Worm (Caenorhabditis elegans) whole organism, mixed stage, embryonic: ENCODE measurements around the gene K11D12.14.

Experiments used
- M03D4.4 ChIP-seq: sonication (generic microtip); optimal IDR thresholded peaks from 2 replicates; lab custom pipeline; 2017; ENCODE audit warnings: mild to moderate bottlenecking, missing genetic modification characterization, missing compliant biosample characterization
- bed-3 ChIP-seq: fragments of 200-800 bp; sonication (Bioruptor generic); optimal IDR thresholded peaks from 3 replicates; lab custom pipeline; 2018; ENCODE audit warnings: mild to moderate bottlenecking, missing genetic modification characterization, moderate library complexity, missing compliant biosample characterization
- blmp-1 ChIP-seq: fragments of 150-350 bp; optimal IDR thresholded peaks from 2 replicates; lab custom pipeline; 2014; ENCODE audit warnings: missing biosample characterization, missing genetic modification characterization
- ceh-43 ChIP-seq: fragments of 200-800 bp; sonication (Bioruptor generic); optimal IDR thresholded peaks from 2 replicates; lab custom pipeline; 2018; ENCODE audit warnings: mild to moderate bottlenecking, missing genetic modification characterization, moderate library complexity, missing compliant biosample characterization
- ceh-83 ChIP-seq: fragments of 200-800 bp; sonication (Bioruptor generic); optimal IDR thresholded peaks from 2 replicates; lab custom pipeline; 2018; ENCODE audit warnings: mild to moderate bottlenecking, missing genetic modification characterization, missing compliant biosample characterization
- ces-1 ChIP-seq: fragments of 150-350 bp; optimal IDR thresholded peaks from 2 replicates; lab custom pipeline; 2014; ENCODE audit warnings: missing biosample characterization, missing genetic modification reagents, missing genetic modification characterization
- cnd-1 ChIP-seq: fragments of 200-800 bp; sonication (Bioruptor generic); optimal IDR thresholded peaks from 2 replicates; lab custom pipeline; 2018; ENCODE audit warnings: mild to moderate bottlenecking, missing genetic modification characterization, missing compliant biosample characterization
- drap-1 ChIP-seq: fragments of 200-800 bp; sonication (Bioruptor generic); optimal IDR thresholded peaks from 3 replicates; lab custom pipeline; 2018; ENCODE audit warnings: mild to moderate bottlenecking, missing genetic modification characterization, missing compliant biosample characterization
- elt-3 ChIP-seq: fragments of 150-350 bp; optimal IDR thresholded peaks from 2 replicates; lab custom pipeline; 2014; ENCODE audit warnings: missing biosample characterization, missing genetic modification characterization
- flh-1 ChIP-seq: fragments of 200-800 bp; sonication (Bioruptor generic); optimal IDR thresholded peaks from 2 replicates; lab custom pipeline; 2018; ENCODE audit warnings: mild to moderate bottlenecking, missing genetic modification characterization, moderate library complexity, missing compliant biosample characterization
- ham-2 ChIP-seq: fragments of 200-800 bp; sonication (Bioruptor generic); optimal IDR thresholded peaks from 2 replicates; lab custom pipeline; 2018; ENCODE audit warnings: mild to moderate bottlenecking, missing genetic modification characterization, missing compliant biosample characterization
- hlh-1 ChIP-seq: fragments of 150-350 bp; optimal IDR thresholded peaks from 2 replicates; lab custom pipeline; 2014; ENCODE audit warnings: missing biosample characterization, missing genetic modification reagents, missing genetic modification characterization
- lsy-2 ChIP-seq: fragments of 150-350 bp; optimal IDR thresholded peaks from 2 replicates; lab custom pipeline; 2014; ENCODE audit warnings: missing biosample characterization, missing genetic modification characterization
- mab-5 ChIP-seq: fragments of 150-350 bp; optimal IDR thresholded peaks from 2 replicates; lab custom pipeline; 2014; ENCODE audit warnings: missing biosample characterization, missing genetic modification characterization
- mls-2 ChIP-seq: sonication (generic microtip); optimal IDR thresholded peaks from 2 replicates; lab custom pipeline; 2016; ENCODE audit warnings: mild to moderate bottlenecking, missing genetic modification characterization, moderate library complexity, missing compliant biosample characterization
- nhr-12 ChIP-seq: fragments of 150-350 bp; optimal IDR thresholded peaks from 2 replicates; lab custom pipeline; 2014; ENCODE audit warnings: missing biosample characterization, missing genetic modification characterization
- nhr-2 ChIP-seq: fragments of 150-350 bp; optimal IDR thresholded peaks from 2 replicates; lab custom pipeline; 2014; ENCODE audit warnings: missing biosample characterization, missing genetic modification characterization
- nhr-237 ChIP-seq: fragments of 150-350 bp; optimal IDR thresholded peaks from 2 replicates; lab custom pipeline; 2014; ENCODE audit warnings: missing biosample characterization, missing genetic modification characterization
- nhr-28 ChIP-seq: fragments of 150-350 bp; optimal IDR thresholded peaks from 2 replicates; lab custom pipeline; 2014; ENCODE audit warnings: missing biosample characterization, missing genetic modification characterization
- nhr-76 ChIP-seq: sonication (generic microtip); optimal IDR thresholded peaks from 2 replicates; lab custom pipeline; 2017; ENCODE audit warnings: missing biosample characterization, missing genetic modification characterization
- pha-4 ChIP-seq: fragments of 150-350 bp; optimal IDR thresholded peaks from 2 replicates; lab custom pipeline; 2018; ENCODE audit warnings: missing biosample characterization, missing genetic modification reagents, missing genetic modification characterization
- sem-2 ChIP-seq: fragments of 200-800 bp; sonication (Bioruptor generic); optimal IDR thresholded peaks from 2 replicates; lab custom pipeline; 2018; ENCODE audit warnings: mild to moderate bottlenecking, missing genetic modification characterization, missing compliant biosample characterization
- snpc-4 ChIP-seq: fragments of 150-350 bp; optimal IDR thresholded peaks from 2 replicates; lab custom pipeline; 2014; ENCODE audit warnings: missing biosample characterization, missing genetic modification characterization
- tbx-8 ChIP-seq: fragments of 200-800 bp; sonication (Bioruptor generic); optimal IDR thresholded peaks from 2 replicates; lab custom pipeline; 2018; ENCODE audit warnings: mild to moderate bottlenecking, missing genetic modification characterization, moderate library complexity, missing compliant biosample characterization
- unc-120 ChIP-seq: sonication (generic microtip); optimal IDR thresholded peaks from 2 replicates; lab custom pipeline; 2017; ENCODE audit warnings: missing genetic modification characterization, missing compliant biosample characterization; ENCODE audit not compliant: poor library complexity, severe bottlenecking
- unc-39 ChIP-seq: fragments of 150-350 bp; optimal IDR thresholded peaks from 2 replicates; lab custom pipeline; 2014; ENCODE audit warnings: missing biosample characterization, missing genetic modification characterization
- zip-8 ChIP-seq: fragments of 150-350 bp; optimal IDR thresholded peaks from 2 replicates; lab custom pipeline; 2014; ENCODE audit warnings: missing biosample characterization, missing genetic modification characterization
- ztf-11 ChIP-seq: fragments of 150-350 bp; optimal IDR thresholded peaks from 2 replicates; lab custom pipeline; 2014; ENCODE audit warnings: missing biosample characterization, missing genetic modification characterization

Gene K11D12.14

DNA sequence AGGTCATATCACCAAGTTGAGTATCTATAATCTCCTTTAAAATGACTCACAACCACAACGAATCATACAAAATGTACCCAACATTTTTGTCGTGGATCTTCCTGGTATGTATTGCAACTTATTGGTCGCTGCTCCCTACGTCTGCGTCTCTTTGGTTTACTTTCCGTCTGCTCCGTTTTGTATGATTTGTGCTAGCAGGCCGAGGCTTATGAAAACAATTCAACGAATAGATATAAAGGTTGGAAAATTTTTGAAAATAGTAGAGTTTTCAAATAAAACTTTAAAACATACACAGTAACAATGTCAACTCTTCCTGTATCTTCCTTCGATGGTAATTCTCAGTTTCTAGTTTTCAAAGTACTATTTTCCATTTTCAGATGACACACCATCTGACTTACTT, 48.0 kb upstream of the K11D12.14 start, which contains the start of gene srr-8:
TSS of gene srr-8 (plus strand) at position 301 of the 400 bp plus-strand sequence.
- no peak for TF ChIP-seq bed-3 (GFP tag; lab: Kevin White, UChicago)
- no peak for TF ChIP-seq elt-3 (tag; lab: Kevin White, UChicago)
- no peak for TF ChIP-seq flh-1 (GFP tag; lab: Kevin White, UChicago)
- TF ChIP-seq nhr-76 (tag; lab: Kevin White, UChicago), result no peak
- TF ChIP-seq nhr-2, result no peak
- no peak for TF ChIP-seq unc-39
- no peak for TF ChIP-seq nhr-12 (tag; lab: Kevin White, UChicago)
- TF ChIP-seq ztf-11 (tag; lab: Kevin White, UChicago), result no peak
- TF ChIP-seq drap-1, result no peak
- TF ChIP-seq nhr-28 (tag; lab: Kevin White, UChicago), result no peak
- TF ChIP-seq mab-5 (tag; lab: Kevin White, UChicago), result no peak
- TF ChIP-seq ceh-43, result no peak
- TF ChIP-seq ham-2 (GFP tag; lab: Kevin White, UChicago), result no peak

DNA sequence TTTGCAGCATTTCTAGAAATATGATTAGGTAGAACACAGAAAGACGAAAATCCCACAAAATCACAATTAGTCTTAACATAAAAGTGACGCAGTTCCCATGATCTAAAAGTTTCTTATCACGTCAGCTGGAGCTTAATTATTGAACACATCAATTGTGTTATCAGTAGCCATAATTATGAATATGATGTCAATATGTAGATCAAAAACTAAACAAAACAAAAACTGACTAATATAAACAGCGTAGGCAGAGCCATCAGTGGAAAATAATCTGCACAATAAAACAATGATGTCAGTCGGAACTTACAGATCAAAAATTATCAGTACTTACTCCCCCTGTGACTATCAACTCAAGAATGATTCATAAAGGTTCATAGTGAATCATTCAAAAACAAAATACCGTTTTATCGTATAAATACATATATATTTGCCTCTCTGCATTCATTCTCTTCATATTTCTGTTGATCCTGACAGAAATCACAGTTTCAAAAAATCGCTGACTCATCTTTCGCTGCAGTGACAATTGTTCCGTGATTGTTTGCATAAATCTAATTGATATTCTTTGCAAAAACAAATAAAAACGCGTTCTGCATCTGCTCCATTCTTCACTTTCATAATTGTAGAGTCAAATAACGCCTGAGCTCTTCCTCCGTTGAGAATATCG, 37.1 kb upstream of the K11D12.14 start, which contains the start of gene srr-6:
TSS of gene srr-6 (plus strand) at position 611 of the 661 bp plus-strand sequence.
- TF ChIP-seq ham-2 (GFP tag; lab: Kevin White, UChicago) (no peak), ztf-11 (tag; lab: Kevin White, UChicago) (no peak), hlh-1 (tag; lab: Kevin White, UChicago) (no peak), zip-8 (tag; lab: Kevin White, UChicago) (no peak), ceh-43 (no peak), nhr-28 (tag; lab: Kevin White, UChicago) (no peak), unc-39 (no peak), sem-2 (GFP tag; lab: Kevin White, UChicago) (no peak), blmp-1 (no peak), pha-4 (tag; lab: Kevin White, UChicago) (no peak), mls-2 (no peak), ces-1 (no peak), elt-3 (tag; lab: Kevin White, UChicago) (no peak), cnd-1 (tag; lab: Kevin White, UChicago) (no peak), drap-1 (no peak), snpc-4 (no peak), nhr-237 (tag; lab: Kevin White, UChicago) (no peak), bed-3 (GFP tag; lab: Kevin White, UChicago) (no peak)

DNA sequence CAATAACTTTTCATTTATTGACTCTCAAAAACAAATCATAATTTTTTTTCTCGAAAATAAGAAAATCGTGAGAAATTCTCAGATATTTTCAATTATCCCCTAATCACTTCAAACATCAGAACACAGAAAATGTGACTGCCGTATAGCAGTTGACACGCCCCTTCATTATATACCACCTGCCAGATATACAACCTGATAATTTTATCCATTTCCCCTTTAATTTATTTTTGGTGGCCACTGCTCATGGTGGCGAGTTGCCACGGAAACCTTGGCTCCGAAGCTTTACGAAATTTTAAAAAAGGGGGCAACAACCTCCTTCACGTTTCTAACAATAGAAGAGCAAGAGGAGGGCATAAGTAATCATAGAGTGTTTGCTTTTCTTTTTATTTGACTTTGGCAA, 32.7 kb upstream of the K11D12.14 start:
- TF ChIP-seq ceh-83 (GFP tag; lab: Kevin White, UChicago) (no peak), ces-1 (peak; percentile 33)

DNA sequence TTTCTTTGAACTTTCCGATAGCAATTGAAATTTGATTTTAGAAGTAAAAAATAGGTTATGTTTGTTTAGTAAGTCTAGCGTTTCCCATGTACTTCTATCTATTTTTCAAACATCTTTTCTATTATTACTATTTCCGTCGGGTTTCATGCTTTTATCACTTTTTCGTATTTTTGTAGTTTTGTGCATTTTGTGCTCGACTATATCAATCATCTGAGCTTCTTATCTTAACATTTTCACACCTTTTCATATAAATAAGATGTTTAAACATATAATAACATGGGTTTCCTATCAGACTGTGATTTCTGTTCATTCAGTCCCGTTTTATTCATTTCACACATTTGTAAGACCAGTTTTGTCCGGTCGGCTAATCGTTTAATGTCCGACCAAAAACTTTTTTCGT, 31.4 kb upstream of the K11D12.14 start:
- TF ChIP-seq nhr-76 (tag; lab: Kevin White, UChicago) (no peak), drap-1 (no peak), zip-8 (tag; lab: Kevin White, UChicago) (no peak), ham-2 (GFP tag; lab: Kevin White, UChicago) (no peak), ztf-11 (tag; lab: Kevin White, UChicago) (no peak), M03D4.4 (tag; lab: Kevin White, UChicago) (no peak), nhr-12 (tag; lab: Kevin White, UChicago) (no peak), nhr-28 (tag; lab: Kevin White, UChicago) (no peak), ces-1 (no peak), tbx-8 (GFP tag; lab: Kevin White, UChicago) (no peak), flh-1 (GFP tag; lab: Kevin White, UChicago) (no peak), unc-120 (tag; lab: Kevin White, UChicago) (no peak), cnd-1 (tag; lab: Kevin White, UChicago) (no peak), mab-5 (tag; lab: Kevin White, UChicago) (no peak)
- TF ChIP-seq, all 35 proteins: peak for 0

DNA sequence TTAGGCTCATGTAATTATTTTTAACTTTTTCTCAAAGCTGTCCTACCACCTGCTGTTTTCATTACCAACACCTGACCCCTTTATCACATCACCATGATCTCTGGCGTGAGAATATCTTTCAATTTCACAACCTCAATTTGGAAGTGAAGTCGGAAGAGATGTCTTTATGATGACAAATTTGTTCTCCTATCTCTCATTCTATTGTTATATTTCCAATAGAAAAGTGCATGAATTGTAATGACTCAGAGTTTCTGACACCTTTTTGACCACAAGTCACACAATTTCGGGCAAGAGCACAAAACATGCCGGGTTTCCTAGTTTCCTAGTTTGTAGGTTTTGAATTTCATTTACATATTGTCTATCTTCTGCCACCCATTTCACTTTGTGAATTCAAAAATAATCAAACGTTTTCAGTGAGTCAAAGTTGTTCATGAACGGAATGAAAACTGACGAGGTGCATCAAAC, 30.6 kb upstream of the K11D12.14 start, which contains the start of gene srr-4:
TSS of gene srr-4 (plus strand) at position 415 of the 465 bp plus-strand sequence.
- TF ChIP-seq cnd-1 (tag; lab: Kevin White, UChicago) (no peak), nhr-12 (tag; lab: Kevin White, UChicago) (no peak), flh-1 (GFP tag; lab: Kevin White, UChicago) (no peak), ceh-83 (GFP tag; lab: Kevin White, UChicago) (no peak), ceh-43 (no peak), hlh-1 (tag; lab: Kevin White, UChicago) (no peak), lsy-2 (tag; lab: Kevin White, UChicago) (no peak), nhr-2 (no peak)
